Worm (Caenorhabditis elegans) whole organism, L4 larva: ENCODE data around the gene Y49F6B.2.

Source experiments
- R02D3.7 ChIP-seq: fragments of 150-350 bp; sonication (generic microtip); optimal IDR thresholded peaks from 3 replicates; lab custom pipeline; 2014; ENCODE audit warnings: missing biosample characterization, missing genetic modification characterization
- aha-1 ChIP-seq: fragments of 150-350 bp; peaks from one replicate; lab custom pipeline; 2014; ENCODE audit warnings: missing biosample characterization, missing genetic modification characterization
- ama-1 ChIP-seq: fragments of 150-350 bp; optimal IDR thresholded peaks from 2 replicates; lab custom pipeline; 2014; ENCODE audit warnings: inconsistent platforms, mixed read lengths
- egl-43 ChIP-seq: fragments of 200-800 bp; sonication (Bioruptor generic); IDR thresholded peaks from 2 replicates; pipeline ENCODE4 v1.3.6; 2022; ENCODE audit warnings: missing genetic modification reagents, missing genetic modification characterization, missing compliant biosample characterization
- fkh-10 ChIP-seq: fragments of 150-350 bp; optimal IDR thresholded peaks from 2 replicates; lab custom pipeline; 2014; ENCODE audit warnings: missing biosample characterization, missing genetic modification reagents, missing genetic modification characterization
- lin-15B ChIP-seq: fragments of 150-350 bp; sonication (generic microtip); optimal IDR thresholded peaks from 3 replicates; lab custom pipeline; 2014; ENCODE audit warnings: missing biosample characterization, missing genetic modification characterization
- nhr-11 ChIP-seq: fragments of 150-350 bp; optimal IDR thresholded peaks from 2 replicates; lab custom pipeline; 2014; ENCODE audit warnings: missing biosample characterization, missing genetic modification characterization
- nhr-28 ChIP-seq: fragments of 150-350 bp; optimal IDR thresholded peaks from 2 replicates; lab custom pipeline; 2014; ENCODE audit warnings: missing biosample characterization, missing genetic modification characterization
- snpc-4 ChIP-seq: fragments of 150-350 bp; optimal IDR thresholded peaks from 2 replicates; lab custom pipeline; 2014; ENCODE audit warnings: missing biosample characterization, missing genetic modification characterization
- unc-39 ChIP-seq: sonication (generic microtip); optimal IDR thresholded peaks from 2 replicates; lab custom pipeline; 2017; ENCODE audit warnings: missing biosample characterization, missing genetic modification characterization
- unc-62 ChIP-seq, 3 experiments: fragments of 150-350 bp in 1 of 3; sonication (generic microtip); optimal IDR thresholded peaks in 2 of 3; peaks in 1 of 3; 1 replicate in 1 of 3; 2 replicates in 2 of 3; lab custom pipeline; 2014 to 2017; ENCODE audit warnings: missing biosample characterization in 3 of 3, missing genetic modification characterization in 3 of 3, missing genetic modification reagents in 3 of 3, missing genotype in 1 of 3
- vab-7 ChIP-seq: fragments of 200-800 bp; sonication (Bioruptor generic); IDR thresholded peaks from 2 replicates; pipeline ENCODE4 v1.3.6; 2022; ENCODE audit warnings: missing genetic modification reagents, missing genetic modification characterization, missing compliant biosample characterization
- zfp-3 ChIP-seq: fragments of 200-800 bp; sonication (Bioruptor generic); conservative IDR thresholded peaks from 2 replicates; pipeline ENCODE4 v1.3.6; 2022; ENCODE audit warnings: missing genetic modification reagents, missing genetic modification characterization, missing compliant biosample characterization
- ztf-11 ChIP-seq: fragments of 150-350 bp; optimal IDR thresholded peaks from 2 replicates; lab custom pipeline; 2014; ENCODE audit warnings: missing biosample characterization, missing genetic modification characterization

DNA sequence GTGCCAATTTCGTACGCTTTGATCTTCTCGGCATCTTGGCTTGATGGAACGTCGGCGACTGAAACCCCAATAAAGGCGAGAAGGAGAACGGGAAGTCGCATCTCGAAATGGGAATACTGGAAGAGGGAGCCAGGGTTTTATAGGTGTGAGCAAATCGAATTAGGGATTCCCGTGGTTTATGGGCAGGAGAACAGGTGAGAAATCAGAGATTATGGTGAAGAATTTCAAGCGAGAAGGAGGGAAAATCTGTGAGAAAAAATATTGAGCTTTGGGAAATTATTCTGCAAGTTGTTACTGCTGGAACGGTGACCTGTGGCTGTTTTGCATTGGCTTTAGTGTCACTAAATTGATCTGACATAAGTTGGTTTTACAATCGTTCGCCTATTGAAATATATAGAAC is 31.2 kb upstream of the Y49F6B.2 start, which contains the start of gene Y49F6B.13:
- TF ChIP-seq snpc-4 (tag; lab: Kevin White, UChicago) (no peak), nhr-11 (tag; lab: Kevin White, UChicago) (no peak), lin-15B (tag; lab: Kevin White, UChicago) (no peak), nhr-28 (tag; lab: Kevin White, UChicago) (no peak), zfp-3 (no peak), ztf-11 (tag; lab: Kevin White, UChicago) (no peak), egl-43 (GFP tag; lab: Robert Waterston, UW) (no peak), vab-7 (GFP tag; lab: Robert Waterston, UW) (no peak), aha-1 (tag; lab: Kevin White, UChicago) (peak; percentile 17), ama-1 (lab: Kevin White, UChicago) (no peak), R02D3.7 (tag; lab: Kevin White, UChicago) (no peak), fkh-10 (GFP tag; lab: Kevin White, UChicago) (no peak), unc-39 (tag; lab: Kevin White, UChicago) (no peak), unc-62 (GFP tag; optimal IDR thresholded peaks at IDR 0.05 in 1 of 2; lab: Kevin White, UChicago) (no peak), unc-62 (tag; optimal IDR thresholded peaks at IDR 0.05; lab: Kevin White, UChicago) (no peak)
